Fruit fly (Drosophila melanogaster): ENCODE measurements around the gene Marf.

- TF ChIP-seq kay (GFP tag; ENCODE audit: borderline replicate concordance) (no peak), CG7101 (tag; optimal IDR thresholded peaks at IDR 0.05) (no peak), CG11617 (GFP tag; optimal IDR thresholded peaks at IDR 0.05) (no peak), CG33017 (tag; optimal IDR thresholded peaks at IDR 0.05) (no peak), Mnt (GFP tag; optimal IDR thresholded peaks at IDR 0.05) (no peak), CG1620 (GFP tag; optimal IDR thresholded peaks at IDR 0.05) (no peak), CG5204 (GFP tag; optimal IDR thresholded peaks at IDR 0.05) (no peak), Hr96 (GFP tag; optimal IDR thresholded peaks at IDR 0.05) (no peak), toe (GFP tag; optimal IDR thresholded peaks at IDR 0.05) (no peak)
Observed at dm6 chrX:6341678-6342077, 24.1 kb upstream of the Marf start.
